Fruit fly (Drosophila melanogaster) whole organism, embryonic: ENCODE results near the gene Cyp313b1.

ENCODE experiments used
- B-H1 ChIP-seq: fragments of 200-800 bp; sonication (Bioruptor generic); IDR thresholded peaks from 3 replicates; pipeline ENCODE4 v1.3.6; 2022; ENCODE audit warnings: missing biosample characterization, missing genetic modification characterization
- BEAF-32 ChIP-seq: fragments of 200-800 bp; sonication (Bioruptor generic); optimal IDR thresholded peaks from 3 replicates; lab custom pipeline; 2017; ENCODE audit warnings: missing biosample characterization, missing genetic modification characterization, mild to moderate bottlenecking, moderate library complexity, missing genetic modification reagents
- CG1024 ChIP-seq: fragments of 200-800 bp; sonication (Bioruptor generic); IDR thresholded peaks from 2 replicates; pipeline ENCODE4 v1.3.6; 2022; ENCODE audit warnings: missing biosample characterization, missing genetic modification characterization
- CG10959 ChIP-seq: fragments of 200-800 bp; sonication (Bioruptor generic); IDR thresholded peaks from 2 replicates; pipeline ENCODE4 v1.3.6; 2022; ENCODE audit warnings: missing biosample characterization, missing genetic modification characterization
- CG11398 ChIP-seq: fragments of 200-800 bp; sonication (Bioruptor generic); optimal IDR thresholded peaks from 2 replicates; lab custom pipeline; 2016; ENCODE audit warnings: missing biosample characterization, missing genetic modification characterization
- CG12299 ChIP-seq: fragments of 200-800 bp; sonication (Bioruptor generic); optimal IDR thresholded peaks from 2 replicates; lab custom pipeline; 2018; ENCODE audit warnings: missing biosample characterization, mild to moderate bottlenecking, missing genetic modification characterization
- CG13894 ChIP-seq: fragments of 200-800 bp; sonication (Bioruptor generic); optimal IDR thresholded peaks from 3 replicates; lab custom pipeline; 2018; ENCODE audit warnings: missing biosample characterization, mild to moderate bottlenecking, missing genetic modification characterization, moderate library complexity
- CG15011 ChIP-seq: fragments of 200-800 bp; sonication (Bioruptor generic); optimal IDR thresholded peaks from 3 replicates; lab custom pipeline; 2018; ENCODE audit warnings: missing biosample characterization, mild to moderate bottlenecking, missing genetic modification characterization
- CG15073 ChIP-seq: fragments of 200-800 bp; sonication (Bioruptor generic); optimal IDR thresholded peaks from 2 replicates; lab custom pipeline; 2016; ENCODE audit warnings: missing biosample characterization, missing genetic modification characterization
- CG17385 ChIP-seq: fragments of 200-800 bp; sonication (Bioruptor generic); optimal IDR thresholded peaks from 3 replicates; lab custom pipeline; 2018; ENCODE audit warnings: missing biosample characterization, mild to moderate bottlenecking, missing genetic modification characterization
- CG1792 ChIP-seq: fragments of 200-800 bp; sonication (Bioruptor generic); optimal IDR thresholded peaks from 2 replicates; lab custom pipeline; 2016; ENCODE audit warnings: missing biosample characterization, missing genetic modification characterization
- CG1832 ChIP-seq: fragments of 200-800 bp; sonication (Bioruptor generic); optimal IDR thresholded peaks from 2 replicates; lab custom pipeline; 2017; ENCODE audit warnings: missing biosample characterization, mild to moderate bottlenecking, missing genetic modification characterization, inconsistent platforms
- CG18599 ChIP-seq: fragments of 200-800 bp; sonication (Bioruptor generic); optimal IDR thresholded peaks from 3 replicates; lab custom pipeline; 2017; ENCODE audit warnings: missing biosample characterization, missing genetic modification characterization, mild to moderate bottlenecking, moderate library complexity, missing genetic modification reagents
- CG2202 ChIP-seq: fragments of 200-800 bp; sonication (Bioruptor generic); optimal IDR thresholded peaks from 2 replicates; lab custom pipeline; 2018; ENCODE audit warnings: missing biosample characterization, mild to moderate bottlenecking, missing genetic modification characterization
- CG2678 ChIP-seq: fragments of 200-800 bp; sonication (Bioruptor generic); optimal IDR thresholded peaks from 3 replicates; lab custom pipeline; 2019; ENCODE audit warnings: missing biosample characterization, mild to moderate bottlenecking, missing genetic modification characterization, moderate library complexity
- CG31365 ChIP-seq: fragments of 200-800 bp; sonication (Bioruptor generic); optimal IDR thresholded peaks from 2 replicates; lab custom pipeline; 2018; ENCODE audit warnings: missing biosample characterization, mild to moderate bottlenecking, missing genetic modification characterization
- CG31388 ChIP-seq: fragments of 200-800 bp; sonication (Bioruptor generic); optimal IDR thresholded peaks from 2 replicates; lab custom pipeline; 2016; ENCODE audit warnings: missing biosample characterization, missing genetic modification characterization
- CG33557 ChIP-seq: fragments of 200-800 bp; sonication (Bioruptor generic); optimal IDR thresholded peaks from 2 replicates; lab custom pipeline; 2019; ENCODE audit warnings: missing biosample characterization, mild to moderate bottlenecking, missing genetic modification characterization, moderate library complexity
- CG3847 ChIP-seq: fragments of 200-800 bp; sonication (Bioruptor generic); IDR thresholded peaks from 2 replicates; pipeline ENCODE4 v1.3.6; 2022; ENCODE audit warnings: missing biosample characterization, missing genetic modification characterization
- CG3995 ChIP-seq: fragments of 200-800 bp; sonication (Bioruptor generic); optimal IDR thresholded peaks from 3 replicates; lab custom pipeline; 2016; ENCODE audit warnings: missing biosample characterization, missing genetic modification characterization
- CG42726 ChIP-seq: fragments of 200-800 bp; sonication (Bioruptor generic); IDR thresholded peaks from 2 replicates; pipeline ENCODE4 v1.3.6; 2022; ENCODE audit warnings: missing biosample characterization, missing genetic modification characterization; ENCODE audit not compliant: partially characterized antibody
- CG7745 ChIP-seq: fragments of 200-800 bp; sonication (Bioruptor generic); optimal IDR thresholded peaks from 2 replicates; lab custom pipeline; 2018; ENCODE audit warnings: missing biosample characterization, mild to moderate bottlenecking, missing genetic modification characterization, moderate library complexity
- CG8359 ChIP-seq: fragments of 200-800 bp; sonication (Bioruptor generic); optimal IDR thresholded peaks from 2 replicates; lab custom pipeline; 2017; ENCODE audit warnings: missing biosample characterization, mild to moderate bottlenecking, missing genetic modification characterization, borderline replicate concordance
- CG9797 ChIP-seq: fragments of 200-800 bp; sonication (Bioruptor generic); optimal IDR thresholded peaks from 3 replicates; lab custom pipeline; 2018; ENCODE audit warnings: missing biosample characterization, mild to moderate bottlenecking, missing genetic modification characterization
- CTCF ChIP-seq: fragments of 200-800 bp; sonication (Bioruptor generic); optimal IDR thresholded peaks from 2 replicates; lab custom pipeline; 2017; ENCODE audit warnings: missing biosample characterization, mild to moderate bottlenecking, missing genetic modification characterization, moderate library complexity
- CrebB ChIP-seq: fragments of 200-800 bp; sonication (Bioruptor generic); optimal IDR thresholded peaks from 3 replicates; lab custom pipeline; 2018; ENCODE audit warnings: missing biosample characterization, mild to moderate bottlenecking, missing genetic modification characterization
- Dref ChIP-seq: fragments of 200-800 bp; sonication (Bioruptor generic); IDR thresholded peaks from 2 replicates; pipeline ENCODE4 v1.3.6; 2022; ENCODE audit warnings: missing biosample characterization, missing genetic modification characterization
- E2f1 ChIP-seq: fragments of 200-800 bp; sonication (Bioruptor generic); IDR thresholded peaks from 2 replicates; pipeline ENCODE4 v1.3.6; 2022; ENCODE audit warnings: missing biosample characterization, missing genetic modification characterization
- H2.0 ChIP-seq: fragments of 200-800 bp; sonication (Bioruptor generic); IDR thresholded peaks from 2 replicates; pipeline ENCODE4 v1.3.6; 2022; ENCODE audit warnings: missing biosample characterization, missing genetic modification characterization
- HmgZ ChIP-seq: fragments of 200-800 bp; sonication (Bioruptor generic); optimal IDR thresholded peaks from 2 replicates; lab custom pipeline; 2018; ENCODE audit warnings: missing biosample characterization, mild to moderate bottlenecking, missing genetic modification characterization
- MESR4 ChIP-seq: fragments of 200-800 bp; sonication (Bioruptor generic); optimal IDR thresholded peaks from 2 replicates; lab custom pipeline; 2018; ENCODE audit warnings: missing biosample characterization, mild to moderate bottlenecking, missing genetic modification characterization, moderate library complexity
- Myb ChIP-seq: fragments of 200-800 bp; sonication (Bioruptor generic); optimal IDR thresholded peaks from 2 replicates; lab custom pipeline; 2016; ENCODE audit warnings: missing biosample characterization, missing genetic modification characterization
- NfI ChIP-seq: fragments of 200-800 bp; sonication (Bioruptor generic); optimal IDR thresholded peaks from 3 replicates; lab custom pipeline; 2018; ENCODE audit warnings: missing biosample characterization, mild to moderate bottlenecking, missing genetic modification characterization, moderate library complexity
- Sox102F ChIP-seq: fragments of 200-800 bp; sonication (Bioruptor generic); optimal IDR thresholded peaks from 2 replicates; lab custom pipeline; 2018; ENCODE audit warnings: missing biosample characterization, mild to moderate bottlenecking, missing genetic modification characterization, moderate library complexity
- Sry-β ChIP-seq: fragments of 200-800 bp; sonication (Bioruptor generic); optimal IDR thresholded peaks from 2 replicates; lab custom pipeline; 2018; ENCODE audit warnings: missing biosample characterization, mild to moderate bottlenecking, missing genetic modification characterization, moderate library complexity
- ab ChIP-seq: fragments of 200-800 bp; sonication (Bioruptor generic); optimal IDR thresholded peaks from 2 replicates; lab custom pipeline; 2016; ENCODE audit warnings: missing biosample characterization, missing genetic modification characterization
- ap ChIP-seq: fragments of 200-800 bp; sonication (Bioruptor generic); IDR thresholded peaks from 2 replicates; pipeline ENCODE4 v1.3.6; 2022; ENCODE audit warnings: missing biosample characterization, missing genetic modification characterization
- chm ChIP-seq: fragments of 200-800 bp; sonication (Bioruptor generic); IDR thresholded peaks from 2 replicates; pipeline ENCODE4 v1.3.6; 2022; ENCODE audit warnings: missing biosample characterization, missing genetic modification characterization
- crol ChIP-seq: fragments of 200-800 bp; sonication (Bioruptor generic); IDR thresholded peaks from 2 replicates; pipeline ENCODE4 v1.3.6; 2022; ENCODE audit warnings: missing biosample characterization, missing genetic modification characterization
- da ChIP-seq: fragments of 200-800 bp; sonication (Bioruptor generic); optimal IDR thresholded peaks from 2 replicates; lab custom pipeline; 2016; ENCODE audit warnings: missing biosample characterization, missing genetic modification characterization
- emc ChIP-seq: fragments of 200-800 bp; sonication (Bioruptor generic); optimal IDR thresholded peaks from 2 replicates; lab custom pipeline; 2016; ENCODE audit warnings: missing biosample characterization, missing genetic modification characterization
- ewg ChIP-seq: fragments of 200-800 bp; sonication (Bioruptor generic); optimal IDR thresholded peaks from 3 replicates; lab custom pipeline; 2017; ENCODE audit warnings: mild to moderate bottlenecking, missing biosample characterization, missing genetic modification reagents, missing genetic modification characterization
- ftz-f1 ChIP-seq: fragments of 200-800 bp; sonication (Bioruptor generic); optimal IDR thresholded peaks from 2 replicates; lab custom pipeline; 2016; ENCODE audit warnings: missing biosample characterization, missing genetic modification characterization
- inv ChIP-seq: fragments of 200-800 bp; sonication (Bioruptor generic); IDR thresholded peaks from 2 replicates; pipeline ENCODE4 v1.3.6; 2022; ENCODE audit warnings: missing biosample characterization, missing genetic modification characterization; ENCODE audit not compliant: partially characterized antibody
- maf-S ChIP-seq: fragments of 200-800 bp; sonication (Bioruptor generic); optimal IDR thresholded peaks from 2 replicates; lab custom pipeline; 2016; ENCODE audit warnings: missing biosample characterization, missing genetic modification characterization
- oc ChIP-seq: fragments of 200-800 bp; sonication (Bioruptor generic); optimal IDR thresholded peaks from 2 replicates; lab custom pipeline; 2018; ENCODE audit warnings: missing biosample characterization, mild to moderate bottlenecking, missing genetic modification characterization, moderate library complexity
- odd ChIP-seq: fragments of 200-800 bp; sonication (Bioruptor generic); optimal IDR thresholded peaks from 2 replicates; lab custom pipeline; 2017; ENCODE audit warnings: missing biosample characterization, mild to moderate bottlenecking, missing genetic modification characterization
- ssp ChIP-seq: fragments of 200-800 bp; sonication (Bioruptor generic); IDR thresholded peaks from 2 replicates; pipeline ENCODE4 v1.3.6; 2022; ENCODE audit warnings: missing biosample characterization, missing genetic modification characterization
- tgo ChIP-seq: fragments of 200-800 bp; sonication (Bioruptor generic); IDR thresholded peaks from 3 replicates; pipeline ENCODE4 v1.3.6; 2022; ENCODE audit warnings: missing biosample characterization, missing genetic modification characterization
- toy ChIP-seq: fragments of 200-800 bp; sonication (Bioruptor generic); IDR thresholded peaks from 2 replicates; pipeline ENCODE4 v1.3.6; 2022; ENCODE audit warnings: missing biosample characterization, missing genetic modification characterization

Cyp313b1 gene

DNA sequence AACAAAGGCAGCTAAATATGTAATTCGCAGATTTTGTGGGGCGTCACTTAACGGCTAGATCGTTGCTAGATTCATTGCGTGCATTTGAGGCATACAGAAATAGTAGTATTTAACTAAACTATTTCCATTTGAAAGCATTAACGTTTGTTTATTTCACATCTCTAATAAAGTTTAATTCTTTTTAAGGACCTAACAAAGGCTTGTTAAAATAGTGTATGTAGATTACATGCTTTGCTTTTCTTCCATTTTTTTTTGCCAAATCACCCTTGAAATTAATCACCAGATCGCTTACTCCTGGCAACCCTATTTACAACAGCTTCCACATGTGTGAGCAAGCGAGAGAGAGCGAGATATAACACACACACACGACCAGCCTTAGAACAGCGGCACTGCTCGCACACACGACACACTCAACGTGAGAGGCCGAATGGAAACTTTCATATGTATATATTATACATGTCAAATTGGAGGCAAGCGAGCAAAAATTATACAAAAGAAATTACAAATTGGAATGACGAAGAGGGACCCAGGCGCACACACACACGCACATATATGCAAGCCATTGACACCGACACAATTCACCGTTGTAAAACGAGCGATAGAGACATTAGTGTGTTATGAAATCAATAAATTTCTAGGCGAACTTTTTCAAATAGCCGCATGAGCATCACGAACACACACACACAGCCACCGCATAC lies 13.9 kb upstream of the Cyp313b1 start (continued):
- no peak for TF ChIP-seq Sry-β (GFP tag; lab: Kevin White, UChicago)
- TF ChIP-seq HmgZ (tag; lab: Kevin White, UChicago) = peak; percentile 67
- TF ChIP-seq CG42726 (GFP tag; lab: Robert Waterston, UW) = no peak
- 0 out of 2 replicates have a peak, but pooled peaks have one; percentile 2 for TF ChIP-seq Dref (GFP tag; lab: Robert Waterston, UW)
- peak; percentile 56 for TF ChIP-seq CG2678 (tag; lab: Kevin White, UChicago)
- TF ChIP-seq CG3847 (GFP tag; lab: Robert Waterston, UW) = peak; percentile 50
- TF ChIP-seq CG9797 (GFP tag; lab: Kevin White, UChicago) = no peak
- TF ChIP-seq CTCF (GFP tag; lab: Kevin White, UChicago) = peak; percentile 19
- no peak for TF ChIP-seq da (GFP tag; lab: Kevin White, UChicago)
- TF ChIP-seq inv (GFP tag; lab: Robert Waterston, UW) = peak; percentile 10; the same call in 1 of the 2 replicates
- TF ChIP-seq CG1832 (GFP tag; lab: Kevin White, UChicago) = peak; percentile 80
- TF ChIP-seq CG15073 (GFP tag; lab: Kevin White, UChicago) = no peak
- TF ChIP-seq CG31365 (tag; lab: Kevin White, UChicago) = peak; percentile 23
- peak; percentile 32 for TF ChIP-seq maf-S (GFP tag; lab: Kevin White, UChicago)
- TF ChIP-seq CG3995 (GFP tag; lab: Kevin White, UChicago) = peak; percentile 85
- TF ChIP-seq CrebB (tag; lab: Kevin White, UChicago) = no peak
- TF ChIP-seq CG1792 = no peak
- TF ChIP-seq CG31388 (GFP tag; lab: Kevin White, UChicago) = peak; percentile 11
- peak; percentile 69 for TF ChIP-seq CG12299 (tag; lab: Kevin White, UChicago)
- peak; percentile 61 for TF ChIP-seq Sox102F
- TF ChIP-seq CG1024 (GFP tag; lab: Robert Waterston, UW) = no peak
- no peak for TF ChIP-seq CG10959 (GFP tag; lab: Robert Waterston, UW)
- peak; percentile 22 for TF ChIP-seq odd (GFP tag; lab: Kevin White, UChicago)
- no peak for TF ChIP-seq E2f1 (GFP tag; lab: Robert Waterston, UW)
- TF ChIP-seq CG11398 (GFP tag; lab: Kevin White, UChicago) = peak; percentile 18
- TF ChIP-seq oc (tag; lab: Kevin White, UChicago) = peak; percentile 73
- TF ChIP-seq ap = no peak
- no peak for TF ChIP-seq ab (GFP tag; lab: Kevin White, UChicago)
- no peak for TF ChIP-seq ssp (GFP tag; lab: Robert Waterston, UW)
- peak; percentile 71 for TF ChIP-seq CG13894 (tag; lab: Kevin White, UChicago)
- TF ChIP-seq H2.0 (GFP tag; lab: Robert Waterston, UW) = no peak
- peak; percentile 7 for TF ChIP-seq ewg
- peak; percentile 65 for TF ChIP-seq CG17385 (GFP tag; lab: Kevin White, UChicago)
- no peak for TF ChIP-seq CG7745 (tag; lab: Kevin White, UChicago)
- TF ChIP-seq CG2202 (tag; lab: Kevin White, UChicago) = no peak
- peak; percentile 63 for TF ChIP-seq NfI (GFP tag; lab: Kevin White, UChicago)
- peak; percentile 20; the same call in 1 of the 3 replicates for TF ChIP-seq B-H1 (GFP tag; lab: Robert Waterston, UW)
- TF ChIP-seq CG15011 (GFP tag; lab: Kevin White, UChicago) = peak; percentile 52
- TF ChIP-seq Myb (GFP tag; lab: Kevin White, UChicago) = peak; percentile 18
- peak; percentile 25 for TF ChIP-seq CG33557 (GFP tag; lab: Kevin White, UChicago)
- TF ChIP-seq CG18599 (GFP tag; lab: Kevin White, UChicago) = peak; percentile 77
- TF ChIP-seq MESR4 (GFP tag; lab: Kevin White, UChicago) = peak; percentile 33
- peak; percentile 10 for TF ChIP-seq emc
- TF ChIP-seq toy (GFP tag; lab: Robert Waterston, UW) = 0 out of 2 replicates have a peak, but pooled peaks have one; percentile 22
- no peak for TF ChIP-seq crol
- no peak for TF ChIP-seq BEAF-32 (GFP tag; lab: Kevin White, UChicago)
- peak; percentile 72 for TF ChIP-seq chm (GFP tag; lab: Robert Waterston, UW)
- peak; percentile 53 for TF ChIP-seq tgo
- peak; percentile 89 for TF ChIP-seq ftz-f1 (GFP tag; lab: Kevin White, UChicago)
- no peak for TF ChIP-seq CG8359 (GFP tag; lab: Kevin White, UChicago)
